Fruit fly (Drosophila melanogaster) whole organism, embryonic: ENCODE results near the gene M6.

Experiments used
- Atf6 ChIP-seq: fragments of 200-800 bp; sonication (Bioruptor generic); IDR thresholded peaks from 2 replicates; pipeline ENCODE4 v1.3.6; 2022; ENCODE audit warnings: missing biosample characterization, missing genetic modification characterization
- CG13287 ChIP-seq: fragments of 200-800 bp; sonication (Bioruptor generic); IDR thresholded peaks from 2 replicates; pipeline ENCODE4 v1.3.6; 2022; ENCODE audit warnings: missing biosample characterization, missing genetic modification characterization; ENCODE audit not compliant: partially characterized antibody
- CG17912 ChIP-seq: fragments of 200-800 bp; sonication (Bioruptor generic); optimal IDR thresholded peaks from 2 replicates; lab custom pipeline; 2018; ENCODE audit warnings: missing biosample characterization, mild to moderate bottlenecking, missing genetic modification characterization
- Oli ChIP-seq: fragments of 200-800 bp; sonication (Bioruptor generic); optimal IDR thresholded peaks from 2 replicates; lab custom pipeline; 2018; ENCODE audit warnings: missing biosample characterization, mild to moderate bottlenecking, missing genetic modification characterization, moderate library complexity
- Tbp ChIP-seq: fragments of >200 bp; optimal IDR thresholded peaks from 2 replicates; lab custom pipeline; 2018; ENCODE audit warnings: missing biosample characterization, missing genetic modification characterization
- sim ChIP-seq: fragments of 200-800 bp; sonication (Bioruptor generic); IDR thresholded peaks from 2 replicates; pipeline ENCODE4 v1.3.6; 2022; ENCODE audit warnings: missing biosample characterization, missing genetic modification characterization
- stc ChIP-seq: fragments of 200-800 bp; sonication (Bioruptor generic); IDR thresholded peaks from 2 replicates; pipeline ENCODE4 v1.3.6; 2022; ENCODE audit warnings: missing biosample characterization, missing genetic modification characterization
- tin ChIP-seq: fragments of 200-800 bp; sonication (Bioruptor generic); optimal IDR thresholded peaks from 3 replicates; lab custom pipeline; 2016; ENCODE audit warnings: missing biosample characterization, missing genetic modification characterization
- z ChIP-seq: fragments of 200-800 bp; sonication (Bioruptor generic); IDR thresholded peaks from 3 replicates; pipeline ENCODE4 v1.3.6; 2022; ENCODE audit warnings: missing biosample characterization, missing genetic modification characterization

- TF ChIP-seq Oli (tag; lab: Kevin White, UChicago) (no peak), Tbp (GFP tag; lab: Kevin White, UChicago) (no peak), CG17912 (GFP tag; lab: Kevin White, UChicago) (no peak), stc (GFP tag; lab: Robert Waterston, UW) (no peak), Atf6 (GFP tag; lab: Robert Waterston, UW) (no peak), tin (GFP tag; lab: Kevin White, UChicago) (no peak), z (GFP tag; lab: Robert Waterston, UW) (no peak), CG13287 (GFP tag; lab: Robert Waterston, UW) (no peak), sim (no peak)
These were observed 10.7 kb downstream of the M6 start for dm6 chr3L:21518345-21518744.
